Worm (Caenorhabditis elegans) whole organism, L4/young adult: ENCODE data around the gene col-171.

Source experiments
- W03F9.2 ChIP-seq: fragments of 150-350 bp; optimal IDR thresholded peaks from 2 replicates; lab custom pipeline; 2014; ENCODE audit warnings: missing biosample characterization, missing genetic modification characterization
- dao-5 ChIP-seq: sonication (generic microtip); optimal IDR thresholded peaks from 2 replicates; lab custom pipeline; 2016; ENCODE audit warnings: missing genotype, missing genetic modification characterization, moderate library complexity, missing compliant biosample characterization
- him-1 ChIP-seq: sonication (generic microtip); optimal IDR thresholded peaks from 2 replicates; lab custom pipeline; 2016; ENCODE audit warnings: missing genotype, missing genetic modification reagents, missing genetic modification characterization, missing compliant biosample characterization

ce11 chrX:6360077-6360476 lies 26.0 kb downstream of the col-171 start:
- TF ChIP-seq him-1 (tag; lab: Kevin White, UChicago) = no peak
- TF ChIP-seq dao-5 = no peak
- TF ChIP-seq W03F9.2 (tag; lab: Kevin White, UChicago) = no peak
